Worm (Caenorhabditis elegans) whole organism, late embryonic: ENCODE results near the gene hrg-5.

Experiments used
- ahr-1 ChIP-seq: sonication (generic microtip); optimal IDR thresholded peaks from 2 replicates; lab custom pipeline; 2016; ENCODE audit warnings: missing genetic modification characterization, missing compliant biosample characterization
- ama-1 ChIP-seq: fragments of 150-350 bp; optimal IDR thresholded peaks from 2 replicates; lab custom pipeline; 2014
- ceh-31 ChIP-seq: sonication (generic microtip); optimal IDR thresholded peaks from 2 replicates; lab custom pipeline; 2016; ENCODE audit warnings: missing genetic modification characterization, missing compliant biosample characterization
- ets-4 ChIP-seq: sonication (generic microtip); optimal IDR thresholded peaks from 2 replicates; lab custom pipeline; 2016; ENCODE audit warnings: missing genetic modification characterization, missing compliant biosample characterization
- hlh-6 ChIP-seq: sonication (generic microtip); optimal IDR thresholded peaks from 2 replicates; lab custom pipeline; 2016; ENCODE audit warnings: missing genotype, missing genetic modification characterization, missing compliant biosample characterization
- hlh-8 ChIP-seq: sonication (generic microtip); optimal IDR thresholded peaks from 2 replicates; lab custom pipeline; 2016; ENCODE audit warnings: missing genotype, missing genetic modification characterization, missing compliant biosample characterization
- lin-11 ChIP-seq: fragments of 200-800 bp; sonication (Bioruptor generic); optimal IDR thresholded peaks from 2 replicates; lab custom pipeline; 2018; ENCODE audit warnings: mild to moderate bottlenecking, missing genetic modification characterization, missing compliant biosample characterization
- nhr-232 ChIP-seq: sonication (generic microtip); optimal IDR thresholded peaks from 2 replicates; lab custom pipeline; 2016; ENCODE audit warnings: missing genetic modification characterization, missing compliant biosample characterization
- pha-4 ChIP-seq: fragments of 150-350 bp; optimal IDR thresholded peaks from 2 replicates; lab custom pipeline; 2018; ENCODE audit warnings: missing biosample characterization, missing genetic modification reagents, missing genetic modification characterization
- tbx-2 ChIP-seq: sonication (generic microtip); optimal IDR thresholded peaks from 2 replicates; lab custom pipeline; 2016; ENCODE audit warnings: missing genetic modification characterization, missing compliant biosample characterization

ce11 chrIV:11030117-11030516 lies 889 bp upstream of the hrg-5 start:
- TF ChIP-seq pha-4 (tag; lab: Kevin White, UChicago) (no peak), ets-4 (tag; lab: Kevin White, UChicago) (no peak), tbx-2 (tag; lab: Kevin White, UChicago) (no peak), lin-11 (no peak), nhr-232 (tag; lab: Kevin White, UChicago) (no peak), ceh-31 (tag; lab: Kevin White, UChicago) (no peak), ama-1 (lab: Kevin White, UChicago) (no peak), hlh-6 (tag; lab: Kevin White, UChicago) (no peak), ahr-1 (no peak), hlh-8 (tag; lab: Kevin White, UChicago) (no peak)
